Worm (Caenorhabditis elegans): ENCODE data around the gene fbxa-78.
"Not testable (repeated sequence)": the region's sequence is repeated elsewhere in the genome, so short reads cannot be mapped to it uniquely, and the experiment has no call there.

The fbxa-78 gene

DNA sequence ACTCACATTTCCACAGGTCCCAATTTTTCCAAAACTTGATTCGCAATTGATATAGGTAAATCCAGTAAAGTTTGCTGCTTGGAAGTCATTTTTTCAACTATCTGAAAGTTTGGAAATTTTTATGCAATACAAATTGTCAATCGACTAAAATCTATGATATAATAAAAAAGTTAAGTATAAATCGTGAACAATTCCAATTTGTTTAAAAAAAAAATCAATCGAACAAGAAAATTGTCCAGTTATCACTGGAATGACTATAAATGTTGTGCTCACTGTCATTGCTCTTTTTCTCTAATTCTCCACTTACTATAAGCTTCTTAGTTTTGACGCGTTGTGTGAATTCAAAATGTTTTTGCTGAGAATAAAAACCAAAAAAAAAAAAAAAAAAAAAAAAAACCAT, 10.9 kb upstream of the fbxa-78 start, which contains the start of gene fbxa-32:
fbxa-32 (minus strand) TSS at position 101 of the 400 bp plus-strand sequence.
- TF ChIP-seq W03F9.2 (tag; optimal IDR thresholded peaks at IDR 0.05): no peak

DNA sequence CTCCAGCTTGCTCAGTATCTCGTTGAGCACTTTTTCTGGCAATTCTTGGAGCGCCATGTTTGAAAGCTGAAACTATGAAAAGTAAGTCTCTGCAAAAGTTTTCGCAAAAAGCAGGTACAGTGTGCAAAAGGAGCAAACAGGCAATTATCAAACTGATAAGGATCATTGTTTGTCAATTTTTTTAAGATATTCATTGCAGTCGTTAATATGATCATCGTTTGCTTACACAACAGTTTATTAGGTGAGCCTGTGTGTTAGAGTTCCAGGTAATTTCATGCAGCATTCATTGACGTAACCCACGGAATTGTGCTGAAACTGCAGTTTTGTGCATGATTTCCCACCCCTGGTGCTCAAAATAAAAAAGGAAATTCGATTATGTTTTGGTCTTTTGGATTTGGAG, 8.5 kb upstream of the fbxa-78 start, which contains the start of gene fbxa-151:
fbxa-151 (minus strand) TSS at position 101 of the 400 bp plus-strand sequence.
- TF ChIP-seq dao-5, him-1, W03F9.2 (tag; optimal IDR thresholded peaks at IDR 0.05): not testable (repeated sequence)

DNA sequence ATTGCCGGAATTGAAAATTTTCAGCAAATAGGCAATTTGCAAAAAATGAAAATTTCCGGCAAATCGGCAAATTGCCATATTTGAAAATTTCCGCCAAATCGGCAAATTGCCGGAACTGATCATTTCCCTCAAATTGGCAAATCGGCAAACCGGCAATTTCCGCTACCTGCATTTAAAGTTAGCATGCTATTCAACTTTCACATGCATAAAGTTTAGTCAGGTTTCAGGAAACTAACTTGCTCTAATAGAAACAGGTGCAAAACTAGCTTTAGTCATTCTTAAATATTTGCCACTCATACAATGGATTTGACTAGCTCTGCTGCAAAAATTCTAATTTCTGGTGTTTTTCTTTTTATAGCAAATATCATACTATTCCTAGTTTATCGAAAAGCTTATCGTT, 5.4 kb upstream of the fbxa-78 start, which contains the start of gene srz-9:
srz-9 (plus strand) TSS at position 301 of the 400 bp plus-strand sequence.
- not testable (repeated sequence) for TF ChIP-seq him-1, dao-5, W03F9.2 (tag; optimal IDR thresholded peaks at IDR 0.05)

DNA sequence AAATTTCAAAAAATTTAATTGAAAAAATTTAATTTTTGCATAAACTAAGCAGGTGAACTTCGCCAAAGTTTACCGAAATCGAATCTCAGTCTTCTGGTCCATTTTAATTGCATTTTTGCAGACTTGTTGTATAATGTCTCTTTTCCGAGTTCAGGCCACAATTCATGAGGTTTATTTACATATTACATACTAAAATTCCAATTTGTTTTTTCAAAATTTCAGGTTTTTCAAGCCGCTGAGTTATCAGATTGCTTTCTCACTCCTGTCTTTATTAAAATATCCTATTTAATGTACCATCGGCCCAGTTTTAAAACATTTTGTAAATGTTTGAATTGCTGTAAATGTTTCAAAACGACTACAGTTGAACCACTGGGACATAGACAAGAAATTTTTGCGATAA, 1.7 kb downstream of the fbxa-78 start, which contains the start of gene fbxa-208:
fbxa-208 (plus strand) TSS at position 301 of the 400 bp plus-strand sequence.
- not testable (repeated sequence) for TF ChIP-seq him-1, W03F9.2, dao-5 (tag; optimal IDR thresholded peaks at IDR 0.05)

DNA sequence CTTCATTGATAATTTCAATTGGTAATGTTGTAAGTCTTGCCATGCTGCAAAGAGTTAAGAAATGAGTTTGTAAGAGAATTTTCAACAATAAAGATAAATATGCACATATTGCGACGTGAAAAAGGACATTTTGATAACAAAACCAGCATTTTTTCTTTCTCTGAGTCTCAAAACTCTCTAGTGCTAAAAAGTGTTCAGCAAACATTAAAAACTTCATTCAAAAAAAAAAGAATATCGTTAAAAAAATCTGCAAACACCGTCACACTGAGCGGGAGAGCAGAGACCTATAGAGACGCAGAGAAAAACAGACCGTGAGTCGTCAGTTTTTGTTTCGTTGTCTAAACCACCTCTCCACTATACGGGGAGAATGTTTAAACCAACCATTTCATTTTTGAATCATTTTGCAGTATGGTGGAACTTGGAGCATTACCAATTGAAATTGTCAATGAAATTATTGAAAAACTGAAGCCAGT, 9.1 kb downstream of the fbxa-78 start, which contains the start of the genes fbxa-76 and fbxa-77:
fbxa-76 (minus strand) TSS at position 51 of the 473 bp plus-strand sequence.
fbxa-77 (plus strand) TSS at position 365 of the 473 bp plus-strand sequence.
- no peak for TF ChIP-seq him-1 (tag; optimal IDR thresholded peaks at IDR 0.05)
- no peak for TF ChIP-seq W03F9.2 (tag; optimal IDR thresholded peaks at IDR 0.05)
- no peak for TF ChIP-seq dao-5 (tag; optimal IDR thresholded peaks at IDR 0.05)

DNA sequence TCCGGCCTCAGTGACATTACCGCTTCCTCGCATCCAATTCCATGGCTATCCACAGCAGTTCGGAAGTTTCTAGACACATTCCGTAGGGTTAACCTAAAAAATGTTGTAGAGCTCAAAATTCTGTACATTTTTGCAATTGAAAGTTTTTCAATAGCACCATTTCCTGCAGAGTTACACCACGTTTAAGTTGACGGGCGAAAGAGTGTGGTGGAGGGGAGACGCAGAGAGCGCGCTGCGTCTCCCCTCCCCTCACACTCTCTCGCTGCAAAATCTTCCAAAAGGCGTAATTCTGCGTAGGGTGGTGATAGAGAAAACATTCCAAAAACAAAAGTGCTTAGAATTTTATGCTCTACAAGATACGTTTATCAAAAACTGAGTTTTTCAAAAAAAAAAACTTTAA, 9.9 kb downstream of the fbxa-78 start:
- TF ChIP-seq dao-5 (tag; optimal IDR thresholded peaks at IDR 0.05) (no peak), him-1 (tag; optimal IDR thresholded peaks at IDR 0.05) (no peak), W03F9.2 (tag; optimal IDR thresholded peaks at IDR 0.05) (no peak)

DNA sequence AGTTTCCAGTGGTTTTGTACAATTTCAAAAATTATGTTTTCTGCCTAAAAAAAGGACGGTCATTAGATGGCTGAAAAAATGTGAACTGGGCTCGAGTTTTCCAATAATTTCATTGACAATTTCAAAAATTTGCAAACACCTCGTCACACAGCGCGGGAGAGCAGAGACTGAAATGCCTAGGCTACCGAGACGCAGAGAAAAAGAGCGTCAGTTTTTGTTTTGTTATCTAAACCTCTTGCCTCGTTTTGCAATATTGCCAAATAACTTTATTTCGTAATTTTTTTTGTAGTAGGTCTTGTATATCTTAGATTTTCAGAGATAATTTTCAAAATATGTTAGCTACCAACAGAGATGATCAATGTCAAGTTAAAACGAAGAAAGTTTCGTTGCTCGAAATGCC, 15.1 kb downstream of the fbxa-78 start, which contains the start of gene fbxa-63:
fbxa-63 (plus strand) TSS at position 310 of the 400 bp plus-strand sequence.
- no peak for TF ChIP-seq him-1 (tag; optimal IDR thresholded peaks at IDR 0.05)
- TF ChIP-seq W03F9.2 (tag; optimal IDR thresholded peaks at IDR 0.05): no peak
- no peak for TF ChIP-seq dao-5 (tag; optimal IDR thresholded peaks at IDR 0.05)

DNA sequence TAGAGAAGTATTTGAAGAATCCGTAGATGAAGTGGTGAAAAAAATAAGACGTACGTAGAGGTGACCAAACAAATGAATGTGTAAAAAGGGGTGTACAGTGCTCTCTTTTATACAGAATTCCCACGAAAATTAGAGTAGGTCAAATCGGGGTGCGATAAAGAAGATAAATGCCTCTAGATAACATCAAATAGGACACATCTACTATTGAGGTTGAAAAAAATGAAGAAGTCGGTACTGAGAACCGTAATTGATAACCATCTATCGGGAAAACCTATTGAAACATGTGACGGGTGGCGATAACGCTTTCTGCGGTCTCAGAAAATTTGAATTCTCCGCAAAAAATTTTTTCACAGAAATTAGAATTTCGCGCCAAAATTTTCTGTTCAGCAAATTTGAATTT, 19.6 kb downstream of the fbxa-78 start, which contains the start of gene fbxa-61:
fbxa-61 (plus strand) TSS at position 345 of the 400 bp plus-strand sequence.
- TF ChIP-seq him-1 (tag; optimal IDR thresholded peaks at IDR 0.05): no peak
- TF ChIP-seq W03F9.2 (tag; optimal IDR thresholded peaks at IDR 0.05): no peak
- TF ChIP-seq dao-5 (tag; optimal IDR thresholded peaks at IDR 0.05): no peak

DNA sequence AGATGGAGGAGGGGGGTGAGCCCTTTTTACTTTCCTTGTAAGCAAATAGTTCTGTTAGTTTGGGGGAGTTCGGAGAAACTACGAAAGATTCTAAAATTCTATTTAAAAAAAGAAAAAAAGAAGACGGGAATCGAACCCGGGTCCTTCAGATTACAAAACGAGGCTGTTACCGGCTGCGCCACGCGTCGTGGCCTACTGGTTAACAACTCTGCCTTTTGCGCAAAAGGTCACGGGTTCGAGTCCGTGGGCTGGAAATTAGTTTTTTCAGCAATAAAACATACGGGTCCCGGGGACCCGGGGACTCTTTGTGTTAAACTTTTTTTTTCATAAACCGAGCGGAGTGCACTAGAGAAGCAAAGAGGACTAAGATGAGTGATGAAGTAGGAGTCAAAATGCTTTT, 27.1 kb downstream of the fbxa-78 start:
- TF ChIP-seq W03F9.2 (tag; optimal IDR thresholded peaks at IDR 0.05) (no peak), him-1 (tag; optimal IDR thresholded peaks at IDR 0.05) (no peak), dao-5 (tag; optimal IDR thresholded peaks at IDR 0.05) (no peak)

DNA sequence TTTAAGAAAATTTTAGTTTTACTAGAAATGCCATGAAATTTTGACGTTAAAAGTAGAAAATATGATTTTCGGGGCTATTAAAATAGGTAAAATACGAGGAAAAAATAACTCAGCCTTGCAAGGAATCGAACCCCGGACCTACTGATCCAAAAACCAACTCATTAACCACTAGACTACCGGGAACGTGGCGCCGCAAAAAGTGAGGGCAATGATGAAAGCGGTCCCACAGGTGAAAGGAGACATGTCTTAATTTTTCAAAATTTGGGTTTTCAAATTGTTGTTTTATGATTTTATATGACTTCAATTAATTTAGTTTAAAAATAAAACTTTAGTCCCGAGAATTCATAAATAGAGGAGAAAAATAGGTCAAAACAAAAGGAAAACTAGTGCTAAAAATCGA, 27.6 kb downstream of the fbxa-78 start:
- TF ChIP-seq W03F9.2 (tag; optimal IDR thresholded peaks at IDR 0.05) (no peak), dao-5 (tag; optimal IDR thresholded peaks at IDR 0.05) (no peak), him-1 (tag; optimal IDR thresholded peaks at IDR 0.05) (no peak)

DNA sequence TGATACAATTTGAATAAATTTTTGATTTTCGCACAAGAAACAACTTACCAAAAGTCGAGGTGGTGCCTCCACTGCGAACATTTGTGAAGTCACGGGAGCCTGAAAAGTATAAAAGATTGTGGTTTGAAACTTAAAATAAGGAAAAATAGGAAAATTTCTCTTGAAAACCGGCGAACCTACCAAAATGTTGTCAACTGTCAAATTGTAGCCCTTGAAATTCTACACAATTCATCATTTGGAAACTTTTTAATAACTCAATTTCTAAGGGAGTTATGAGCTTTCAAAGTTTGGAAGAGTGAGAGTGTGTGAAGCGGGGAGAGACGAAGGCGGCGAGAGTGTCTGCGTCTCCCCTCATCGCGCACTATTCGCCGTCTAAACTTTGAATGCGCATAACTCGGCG, 28.1 kb downstream of the fbxa-78 start, which contains the start of gene pes-4:
pes-4 (minus strand) TSS at position 101 of the 400 bp plus-strand sequence.
- TF ChIP-seq him-1 (tag; optimal IDR thresholded peaks at IDR 0.05) (no peak), W03F9.2 (tag; optimal IDR thresholded peaks at IDR 0.05) (no peak), dao-5 (tag; optimal IDR thresholded peaks at IDR 0.05) (no peak)

DNA sequence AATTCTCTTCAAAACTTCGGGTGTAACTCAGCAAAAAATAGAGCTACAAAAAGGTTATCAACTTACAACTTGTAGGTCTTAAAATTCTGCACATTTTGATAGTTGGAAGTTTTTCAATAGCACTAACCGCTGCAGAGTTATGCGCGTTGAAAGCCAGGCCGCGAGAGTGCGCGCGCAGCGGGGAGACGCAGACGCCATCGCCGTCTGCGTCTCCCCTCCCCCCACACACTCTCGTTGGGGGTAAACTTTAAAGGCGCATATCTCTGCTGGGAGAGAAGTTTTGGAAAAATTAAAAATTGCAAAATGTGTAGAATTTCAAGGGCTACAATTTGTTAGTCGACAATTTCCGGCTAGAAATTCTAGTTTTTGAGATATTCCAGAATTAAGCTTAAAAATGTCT, 28.7 kb downstream of the fbxa-78 start:
- TF ChIP-seq him-1 (tag; optimal IDR thresholded peaks at IDR 0.05): no peak
- TF ChIP-seq W03F9.2 (tag; optimal IDR thresholded peaks at IDR 0.05): no peak
- no peak for TF ChIP-seq dao-5 (tag; optimal IDR thresholded peaks at IDR 0.05)

DNA sequence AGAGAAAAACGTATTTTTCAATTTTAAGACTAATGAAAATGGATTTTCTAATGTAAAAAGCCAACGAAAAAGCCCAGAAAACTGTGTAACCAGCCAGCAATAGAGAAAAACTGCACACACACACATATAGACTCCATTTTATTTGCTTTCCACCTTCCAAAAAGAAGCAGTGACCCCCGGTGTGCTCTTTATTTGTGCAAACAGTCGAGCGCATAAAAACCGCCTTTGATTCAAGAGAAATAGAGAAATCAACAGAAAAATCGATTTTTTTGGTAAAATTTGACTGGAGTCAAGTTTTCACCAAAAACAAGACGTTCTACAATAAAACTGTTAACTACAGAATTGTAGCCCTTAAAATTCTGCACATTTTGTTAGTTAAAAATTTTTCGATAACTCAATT, 29.7 kb downstream of the fbxa-78 start:
- TF ChIP-seq W03F9.2 (tag; optimal IDR thresholded peaks at IDR 0.05) (no peak), him-1 (tag; optimal IDR thresholded peaks at IDR 0.05) (no peak), dao-5 (tag; optimal IDR thresholded peaks at IDR 0.05) (no peak)

DNA sequence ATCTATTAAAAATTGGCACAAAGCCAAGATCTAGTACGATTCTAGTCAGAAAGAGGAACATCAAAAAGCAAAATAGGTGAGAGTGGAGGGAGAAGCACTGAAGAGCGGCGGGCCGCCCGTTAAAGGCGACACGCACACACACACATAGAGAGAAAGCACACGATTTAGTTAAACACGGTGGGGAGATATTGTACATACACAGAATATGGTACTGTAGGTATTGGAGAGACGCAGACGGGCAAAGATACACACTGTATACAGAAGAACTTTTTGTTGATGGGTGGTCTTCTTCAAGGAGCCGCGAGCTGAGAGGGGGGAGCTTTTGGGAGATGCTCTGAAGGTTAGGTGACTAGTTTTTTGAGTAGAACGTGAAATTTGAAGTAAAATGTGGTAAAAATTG, 32.0 kb downstream of the fbxa-78 start:
- TF ChIP-seq W03F9.2 (tag; optimal IDR thresholded peaks at IDR 0.05): no peak
- TF ChIP-seq him-1 (tag; optimal IDR thresholded peaks at IDR 0.05): no peak
- TF ChIP-seq dao-5 (tag; optimal IDR thresholded peaks at IDR 0.05): no peak

DNA sequence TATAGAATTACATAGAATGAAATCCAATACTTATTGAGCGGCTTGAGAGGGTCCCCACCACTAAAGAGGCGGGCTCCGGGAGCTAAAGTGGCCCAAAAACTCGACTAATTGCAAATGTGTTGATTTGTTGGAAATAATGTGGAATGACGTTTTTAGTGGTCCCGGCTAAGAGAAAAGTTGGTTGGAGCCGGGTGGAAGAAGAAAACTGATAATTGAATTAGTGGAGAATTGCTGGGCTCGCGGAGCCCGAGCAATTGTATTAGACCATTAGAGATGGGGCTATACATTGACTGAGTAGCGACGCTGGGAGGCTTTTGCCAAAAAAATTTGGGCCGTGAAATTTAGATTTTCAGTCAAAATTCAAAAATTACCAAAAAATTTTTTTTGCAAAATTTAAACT, 32.7 kb downstream of the fbxa-78 start:
- TF ChIP-seq W03F9.2 (tag; optimal IDR thresholded peaks at IDR 0.05) (no peak), him-1 (tag; optimal IDR thresholded peaks at IDR 0.05) (no peak)

Data from whole organism, L4/young adult.